Fruit fly (Drosophila melanogaster): ENCODE measurements around the gene CG34355.

DNA sequence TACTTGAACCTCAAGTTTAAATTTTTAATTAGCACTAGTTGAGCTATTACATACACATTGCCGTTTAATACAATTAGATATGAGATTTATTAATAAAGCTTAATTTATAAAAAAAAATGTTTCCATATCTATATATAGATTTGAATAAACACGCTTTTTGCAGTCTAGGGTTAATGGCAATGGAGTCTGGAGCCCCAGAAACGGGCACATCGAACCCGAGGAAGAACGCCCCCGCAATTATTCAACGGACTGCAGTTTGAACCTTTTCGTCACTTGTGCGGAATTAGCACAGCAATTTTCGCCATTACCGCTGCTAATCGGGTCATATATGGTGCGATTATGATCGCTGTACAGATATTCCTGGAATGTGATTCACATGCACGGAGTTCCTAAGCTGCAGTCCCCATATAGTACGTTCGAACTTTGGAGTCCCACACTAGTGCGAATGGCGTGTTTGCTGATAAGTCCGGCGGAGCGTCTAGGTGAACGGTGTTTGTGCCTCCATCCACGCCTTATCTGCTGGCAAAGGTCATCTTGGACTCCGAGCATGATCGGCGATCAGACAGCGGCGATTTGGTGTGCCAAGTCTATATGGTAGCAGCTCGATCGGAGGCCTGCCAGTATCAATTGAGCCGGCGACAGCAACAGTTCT lies 39.9 kb upstream of the CG34355 start, which contains the start of gene Lsd-1:
- TF ChIP-seq Dll (optimal IDR thresholded peaks at IDR 0.05) (no peak), EcR (GFP tag; optimal IDR thresholded peaks at IDR 0.05) (no peak)

Data from whole organism.